Worm (Caenorhabditis elegans) whole organism, young adult: ENCODE data around the gene sri-69.

ENCODE experiments used
- B0261.1 ChIP-seq: sonication (generic microtip); optimal IDR thresholded peaks from 2 replicates; lab custom pipeline; 2016; ENCODE audit warnings: mild to moderate bottlenecking, missing genetic modification characterization, moderate library complexity, missing compliant biosample characterization
- C06A6.2 ChIP-seq: fragments of 200-800 bp; sonication (Bioruptor generic); conservative IDR thresholded peaks from 2 replicates; pipeline ENCODE4 v1.3.6; 2022; ENCODE audit warnings: missing genetic modification characterization, missing compliant biosample characterization
- F22D6.2 ChIP-seq: sonication (generic microtip); optimal IDR thresholded peaks from 2 replicates; lab custom pipeline; 2016; ENCODE audit warnings: mild to moderate bottlenecking, missing genetic modification characterization, missing compliant biosample characterization
- F33H1.4 ChIP-seq: fragments of 200-800 bp; sonication (Bioruptor generic); IDR thresholded peaks from 2 replicates; pipeline ENCODE4 v1.3.6; 2022; ENCODE audit warnings: missing genetic modification reagents, missing genetic modification characterization, missing compliant biosample characterization
- F37B4.10 ChIP-seq: fragments of 200-800 bp; sonication (Bioruptor generic); IDR thresholded peaks from 2 replicates; pipeline ENCODE4 v1.3.6; 2022; ENCODE audit warnings: missing genetic modification characterization, missing compliant biosample characterization
- F57C9.4 ChIP-seq: sonication (generic microtip); optimal IDR thresholded peaks from 2 replicates; lab custom pipeline; 2017; ENCODE audit warnings: mild to moderate bottlenecking, missing genetic modification characterization, missing compliant biosample characterization
- T07F8.4 ChIP-seq: sonication (generic microtip); optimal IDR thresholded peaks from 2 replicates; lab custom pipeline; 2016; ENCODE audit warnings: mild to moderate bottlenecking, missing genetic modification characterization, moderate library complexity, missing compliant biosample characterization
- Y67H2A.10 ChIP-seq: fragments of 200-800 bp; sonication (Bioruptor generic); conservative IDR thresholded peaks from 2 replicates; pipeline ENCODE4 v1.3.6; 2022; ENCODE audit warnings: missing genetic modification reagents, missing genetic modification characterization, missing compliant biosample characterization
- Y79H2A.3 ChIP-seq: fragments of 200-800 bp; sonication (Bioruptor generic); conservative IDR thresholded peaks from 2 replicates; pipeline ENCODE4 v1.3.6; 2022; ENCODE audit warnings: missing genetic modification reagents, missing genetic modification characterization, missing compliant biosample characterization
- Y95B8A.8 ChIP-seq: fragments of 200-800 bp; sonication (Bioruptor generic); IDR thresholded peaks from 2 replicates; pipeline ENCODE4 v1.3.6; 2022; ENCODE audit warnings: missing genetic modification reagents, missing genetic modification characterization, missing compliant biosample characterization
- aptf-2 ChIP-seq: fragments of 200-800 bp; sonication (Bioruptor generic); conservative IDR thresholded peaks from 2 replicates; pipeline ENCODE4 v1.3.6; 2022; ENCODE audit warnings: missing genetic modification reagents, missing genetic modification characterization, missing compliant biosample characterization
- atf-7 ChIP-seq: sonication (generic microtip); optimal IDR thresholded peaks from 2 replicates; lab custom pipeline; 2017; ENCODE audit warnings: mild to moderate bottlenecking, missing genetic modification characterization, missing compliant biosample characterization
- attf-3 ChIP-seq: fragments of 200-800 bp; sonication (Bioruptor generic); conservative IDR thresholded peaks from 2 replicates; pipeline ENCODE4 v1.3.6; 2022; ENCODE audit warnings: missing genetic modification reagents, missing genetic modification characterization, missing compliant biosample characterization
- attf-6 ChIP-seq: fragments of 200-800 bp; sonication (Bioruptor generic); IDR thresholded peaks from 2 replicates; pipeline ENCODE4 v1.3.6; 2022; ENCODE audit warnings: missing genetic modification reagents, missing genetic modification characterization, missing compliant biosample characterization
- bed-1 ChIP-seq: fragments of 200-800 bp; sonication (Bioruptor generic); IDR thresholded peaks from 2 replicates; pipeline ENCODE4 v1.3.6; 2022; ENCODE audit warnings: missing genetic modification reagents, missing genetic modification characterization, missing compliant biosample characterization
- ccch-3 ChIP-seq: fragments of 200-800 bp; sonication (Bioruptor generic); optimal IDR thresholded peaks from 2 replicates; lab custom pipeline; 2018; ENCODE audit warnings: mild to moderate bottlenecking, missing genetic modification characterization, missing compliant biosample characterization
- cebp-1 ChIP-seq, 2 experiments: fragments of 200-800 bp in 1 of 2; sonication (Bioruptor generic) in 1 of 2; sonication (generic microtip) in 1 of 2; IDR thresholded peaks in 1 of 2; optimal IDR thresholded peaks in 1 of 2; 2 replicates each; pipeline versions ENCODE4 v1.3.6 to Lab custom; 2017 to 2022; ENCODE audit warnings: missing compliant biosample characterization in 2 of 2, missing genetic modification characterization in 2 of 2, mild to moderate bottlenecking in 1 of 2, missing genetic modification reagents in 1 of 2, moderate library complexity in 1 of 2
- cebp-2 ChIP-seq: fragments of 200-800 bp; sonication (Bioruptor generic); IDR thresholded peaks from 2 replicates; pipeline ENCODE4 v1.3.6; 2022; ENCODE audit warnings: missing genetic modification characterization, missing compliant biosample characterization
- dox-1 ChIP-seq: fragments of 200-800 bp; sonication (Bioruptor generic); IDR thresholded peaks from 2 replicates; pipeline ENCODE4 v1.3.6; 2022; ENCODE audit warnings: missing genetic modification reagents, missing genetic modification characterization, missing compliant biosample characterization
- efl-1 ChIP-seq: fragments of 150-350 bp; optimal IDR thresholded peaks from 2 replicates; lab custom pipeline; 2014; ENCODE audit warnings: missing biosample characterization, missing genetic modification reagents, missing genetic modification characterization
- egl-18 ChIP-seq: fragments of 200-800 bp; sonication (Bioruptor generic); IDR thresholded peaks from 2 replicates; pipeline ENCODE4 v1.3.6; 2022; ENCODE audit warnings: missing genetic modification reagents, missing genetic modification characterization, missing compliant biosample characterization
- ets-4 ChIP-seq: fragments of 200-800 bp; sonication (Bioruptor generic); optimal IDR thresholded peaks from 2 replicates; lab custom pipeline; 2018; ENCODE audit warnings: mild to moderate bottlenecking, missing genetic modification characterization, missing compliant biosample characterization
- fkh-3 ChIP-seq: sonication (generic microtip); optimal IDR thresholded peaks from 2 replicates; lab custom pipeline; 2016; ENCODE audit warnings: mild to moderate bottlenecking, missing genetic modification characterization, missing compliant biosample characterization
- gei-17 ChIP-seq: fragments of 200-800 bp; sonication (Bioruptor generic); optimal IDR thresholded peaks from 2 replicates; lab custom pipeline; 2018; ENCODE audit warnings: mild to moderate bottlenecking, missing genetic modification characterization, missing compliant biosample characterization
- hmg-1.2 ChIP-seq: fragments of 200-800 bp; sonication (Bioruptor generic); IDR thresholded peaks from 2 replicates; pipeline ENCODE4 v1.3.6; 2022; ENCODE audit warnings: missing genetic modification reagents, missing genetic modification characterization, missing compliant biosample characterization
- lin-26 ChIP-seq: fragments of 200-800 bp; sonication (Bioruptor generic); IDR thresholded peaks from 2 replicates; pipeline ENCODE4 v1.3.6; 2022; ENCODE audit warnings: missing genetic modification reagents, missing genetic modification characterization, missing compliant biosample characterization
- lir-1 ChIP-seq: fragments of 200-800 bp; sonication (Bioruptor generic); conservative IDR thresholded peaks from 2 replicates; pipeline ENCODE4 v1.3.6; 2022; ENCODE audit warnings: missing genetic modification reagents, missing genetic modification characterization, missing compliant biosample characterization
- lsl-1 ChIP-seq: fragments of 200-800 bp; sonication (Bioruptor generic); optimal IDR thresholded peaks from 2 replicates; lab custom pipeline; 2018; ENCODE audit warnings: mild to moderate bottlenecking, missing genetic modification characterization, moderate library complexity, missing compliant biosample characterization
- lsy-27 ChIP-seq: sonication (generic microtip); optimal IDR thresholded peaks from 2 replicates; lab custom pipeline; 2017; ENCODE audit warnings: missing genetic modification characterization, mild to moderate bottlenecking, missing compliant biosample characterization, antibody characterized with exemption, missing genotype, borderline replicate concordance; ENCODE audit not compliant: insufficient read depth
- madf-8 ChIP-seq: fragments of 200-800 bp; sonication (Bioruptor generic); conservative IDR thresholded peaks from 2 replicates; pipeline ENCODE4 v1.3.6; 2022; ENCODE audit warnings: missing genetic modification reagents, missing genetic modification characterization, missing compliant biosample characterization
- nfya-2 ChIP-seq: fragments of 200-800 bp; sonication (Bioruptor generic); IDR thresholded peaks from 2 replicates; pipeline ENCODE4 v1.3.6; 2022; ENCODE audit warnings: missing genetic modification reagents, missing genetic modification characterization, missing compliant biosample characterization
- nhr-120 ChIP-seq: fragments of 200-800 bp; sonication (Bioruptor generic); IDR thresholded peaks from 2 replicates; pipeline ENCODE4 v1.3.6; 2022; ENCODE audit warnings: missing genetic modification characterization, missing compliant biosample characterization
- nhr-179 ChIP-seq: sonication (generic microtip); optimal IDR thresholded peaks from 2 replicates; lab custom pipeline; 2016; ENCODE audit warnings: mild to moderate bottlenecking, missing genetic modification characterization, missing compliant biosample characterization
- nhr-80 ChIP-seq: sonication (generic microtip); optimal IDR thresholded peaks from 2 replicates; lab custom pipeline; 2016; ENCODE audit warnings: missing genetic modification characterization, missing compliant biosample characterization
- rpc-1 ChIP-seq, 2 experiments: fragments of 150-350 bp in 1 of 2; sonication (generic microtip) in 1 of 2; optimal IDR thresholded peaks; 2 replicates each; lab custom pipeline; 2014 to 2018; ENCODE audit warnings: missing biosample characterization in 1 of 2, missing genetic modification characterization in 1 of 2, missing genetic modification reagents in 1 of 2, missing genotype in 1 of 2
- sea-2 ChIP-seq: fragments of 200-800 bp; sonication (Bioruptor generic); IDR thresholded peaks from 2 replicates; pipeline ENCODE4 v1.3.6; 2022; ENCODE audit warnings: missing genetic modification characterization, missing compliant biosample characterization
- snpc-1.1 ChIP-seq: sonication (generic microtip); optimal IDR thresholded peaks from 2 replicates; lab custom pipeline; 2017; ENCODE audit warnings: missing genetic modification characterization, mild to moderate bottlenecking, missing compliant biosample characterization, antibody characterized with exemption, moderate library complexity, missing genotype, missing genetic modification reagents; ENCODE audit not compliant: insufficient read depth
- snpc-1.3 ChIP-seq: sonication (generic microtip); optimal IDR thresholded peaks from 2 replicates; lab custom pipeline; 2017; ENCODE audit warnings: missing genetic modification characterization, mild to moderate bottlenecking, missing compliant biosample characterization, antibody characterized with exemption, moderate library complexity, missing genotype, missing genetic modification reagents; ENCODE audit not compliant: insufficient read depth
- snpc-4 ChIP-seq, 5 experiments: fragments of 150-350 bp in 1 of 5; sonication (generic microtip) in 4 of 5; optimal IDR thresholded peaks; 2 replicates each; lab custom pipeline; 2014 to 2018; ENCODE audit warnings: missing genetic modification characterization in 5 of 5, missing biosample characterization in 3 of 5, antibody characterized with exemption in 2 of 5, mild to moderate bottlenecking in 2 of 5, missing compliant biosample characterization in 2 of 5, missing genotype in 2 of 5, moderate library complexity in 2 of 5, missing genetic modification reagents in 1 of 5
- somi-1 ChIP-seq: fragments of 200-800 bp; sonication (Bioruptor generic); optimal IDR thresholded peaks from 2 replicates; lab custom pipeline; 2018; ENCODE audit warnings: mild to moderate bottlenecking, missing genetic modification characterization, missing compliant biosample characterization
- sptf-2 ChIP-seq: fragments of 200-800 bp; sonication (Bioruptor generic); optimal IDR thresholded peaks from 2 replicates; lab custom pipeline; 2018; ENCODE audit warnings: mild to moderate bottlenecking, missing genetic modification characterization, missing compliant biosample characterization
- tbx-9 ChIP-seq: sonication (generic microtip); optimal IDR thresholded peaks from 2 replicates; lab custom pipeline; 2016; ENCODE audit warnings: borderline replicate concordance, missing genetic modification characterization, inconsistent platforms, missing compliant biosample characterization
- unc-130 ChIP-seq: sonication (generic microtip); optimal IDR thresholded peaks from 2 replicates; lab custom pipeline; 2016; ENCODE audit warnings: missing genetic modification reagents, missing genetic modification characterization, missing compliant biosample characterization
- xnd-1 ChIP-seq: sonication (generic microtip); optimal IDR thresholded peaks from 2 replicates; lab custom pipeline; 2016; ENCODE audit warnings: missing genotype, missing genetic modification reagents, missing genetic modification characterization, missing compliant biosample characterization
- ztf-18 ChIP-seq: sonication (generic microtip); optimal IDR thresholded peaks from 2 replicates; lab custom pipeline; 2016; ENCODE audit warnings: missing genotype, mild to moderate bottlenecking, missing genetic modification characterization, missing compliant biosample characterization
- ztf-26 ChIP-seq: sonication (generic microtip); optimal IDR thresholded peaks from 2 replicates; lab custom pipeline; 2017; ENCODE audit warnings: missing genetic modification characterization, missing compliant biosample characterization
- ztf-28 ChIP-seq: fragments of 200-800 bp; sonication (Bioruptor generic); IDR thresholded peaks from 2 replicates; pipeline ENCODE4 v1.3.6; 2022; ENCODE audit warnings: missing genetic modification reagents, missing genetic modification characterization, missing compliant biosample characterization

Gene sri-69

ce11 chrV:16965655-16966054, 42.5 kb downstream of the sri-69 start, which contains the start of gene efl-1 (continued):
- TF ChIP-seq efl-1 (GFP tag; lab: Kevin White, UChicago) = no peak
- no peak for TF ChIP-seq egl-18 (GFP tag; lab: Robert Waterston, UW)
- peak; percentile 20 for TF ChIP-seq xnd-1 (tag; lab: Kevin White, UChicago)
- TF ChIP-seq attf-3 (GFP tag; lab: Robert Waterston, UW) = no peak
- no peak for TF ChIP-seq Y67H2A.10 (GFP tag; lab: Robert Waterston, UW)
- no peak for TF ChIP-seq T07F8.4
- TF ChIP-seq lin-26 (GFP tag; lab: Robert Waterston, UW) = no peak
- no peak for TF ChIP-seq ccch-3 (GFP tag; lab: Kevin White, UChicago)
- no peak for TF ChIP-seq F57C9.4 (tag; lab: Kevin White, UChicago)
- no peak for TF ChIP-seq fkh-3 (tag; lab: Kevin White, UChicago)
- no peak for TF ChIP-seq nfya-2 (GFP tag; lab: Robert Waterston, UW)
- peak; percentile 99 for TF ChIP-seq hmg-1.2 (GFP tag; lab: Robert Waterston, UW)
- no peak for TF ChIP-seq atf-7
- TF ChIP-seq cebp-2 (GFP tag; lab: Robert Waterston, UW) = 0 out of 2 replicates have a peak, but pooled peaks have one; percentile 16
- TF ChIP-seq ztf-18 = no peak
- no peak for TF ChIP-seq aptf-2
- TF ChIP-seq snpc-1.3 = peak; percentile 49
- TF ChIP-seq nhr-179 (tag; lab: Kevin White, UChicago) = no peak
- no peak for TF ChIP-seq ets-4 (GFP tag; lab: Kevin White, UChicago)
- TF ChIP-seq snpc-4 (GFP tag; optimal IDR thresholded peaks at IDR 0.05; lab: Kevin White, UChicago) = peak; percentile 70
- TF ChIP-seq snpc-4 (tag; optimal IDR thresholded peaks at IDR 0.05; lab: Kevin White, UChicago) = peak; percentile 61 to 94 (median 89)
- TF ChIP-seq madf-8 (GFP tag; lab: Robert Waterston, UW) = peak; percentile 35
- peak; percentile 22 for TF ChIP-seq somi-1
- no peak for TF ChIP-seq tbx-9
- TF ChIP-seq cebp-1 (GFP tag; IDR thresholded peaks at IDR 0.05; lab: Robert Waterston, UW) = peak; percentile 47
- TF ChIP-seq cebp-1 (tag; optimal IDR thresholded peaks at IDR 0.05; lab: Kevin White, UChicago) = peak; percentile 89
- no peak for TF ChIP-seq unc-130 (GFP tag; lab: Kevin White, UChicago)
- no peak for TF ChIP-seq nhr-80 (tag; lab: Kevin White, UChicago)
- no peak for TF ChIP-seq lsy-27 (tag; lab: Kevin White, UChicago)
- TF ChIP-seq C06A6.2 (GFP tag; lab: Robert Waterston, UW) = 0 out of 2 replicates have a peak, but pooled peaks have one; percentile 17
- TF ChIP-seq lir-1 (GFP tag; lab: Robert Waterston, UW) = peak; percentile 43; the same call in 1 of the 2 replicates
- TF ChIP-seq rpc-1 (optimal IDR thresholded peaks at IDR 0.05; lab: Kevin White, UChicago) = no peak
- TF ChIP-seq rpc-1 (tag; optimal IDR thresholded peaks at IDR 0.05; lab: Kevin White, UChicago) = no peak
- 0 out of 2 replicates have a peak, but pooled peaks have one; percentile 71 for TF ChIP-seq Y95B8A.8 (GFP tag; lab: Robert Waterston, UW)
- TF ChIP-seq ztf-28 = no peak
- TF ChIP-seq ztf-26 = peak; percentile 52
- no peak for TF ChIP-seq sptf-2 (GFP tag; lab: Kevin White, UChicago)
- no peak for TF ChIP-seq nhr-120 (GFP tag; lab: Robert Waterston, UW)
- no peak for TF ChIP-seq sea-2 (GFP tag; lab: Robert Waterston, UW)
- peak; percentile 85 for TF ChIP-seq dox-1 (GFP tag; lab: Robert Waterston, UW)
- no peak for TF ChIP-seq Y79H2A.3 (GFP tag; lab: Robert Waterston, UW)
- TF ChIP-seq F33H1.4 (GFP tag; lab: Robert Waterston, UW) = 0 out of 2 replicates have a peak, but pooled peaks have one; percentile 35
- TF ChIP-seq F22D6.2 (tag; lab: Kevin White, UChicago) = no peak
- no peak for TF ChIP-seq gei-17 (GFP tag; lab: Kevin White, UChicago)
- peak; percentile 86 for TF ChIP-seq snpc-1.1 (tag; lab: Kevin White, UChicago)
- TF ChIP-seq attf-6 = peak; percentile 96
- no peak for TF ChIP-seq F37B4.10 (GFP tag; lab: Robert Waterston, UW)
- no peak for TF ChIP-seq bed-1 (GFP tag; lab: Robert Waterston, UW)
- peak; percentile 57 for TF ChIP-seq lsl-1 (GFP tag; lab: Kevin White, UChicago)
- TF ChIP-seq B0261.1 (tag; lab: Kevin White, UChicago) = peak; percentile 37
